Worm (Caenorhabditis elegans) whole organism, young adult: ENCODE data around the gene F40G9.5.

ENCODE experiments used
- B0035.1 ChIP-seq: sonication (generic microtip); optimal IDR thresholded peaks from 2 replicates; lab custom pipeline; 2016; ENCODE audit warnings: missing genetic modification characterization, mild to moderate bottlenecking, missing compliant biosample characterization, missing genotype, missing genetic modification reagents
- B0336.3 ChIP-seq: fragments of 200-800 bp; sonication (Bioruptor generic); IDR thresholded peaks from 2 replicates; pipeline ENCODE4 v1.3.6; 2022; ENCODE audit warnings: missing genetic modification characterization, missing compliant biosample characterization
- C17E4.6 ChIP-seq: fragments of 200-800 bp; sonication (Bioruptor generic); IDR thresholded peaks from 2 replicates; pipeline ENCODE4 v1.3.6; 2022; ENCODE audit warnings: missing genetic modification reagents, missing genetic modification characterization, missing compliant biosample characterization
- D2030.7 ChIP-seq: fragments of 200-800 bp; sonication (Bioruptor generic); IDR thresholded peaks from 2 replicates; pipeline ENCODE4 v1.3.6; 2022; ENCODE audit warnings: missing genetic modification reagents, missing genetic modification characterization, missing compliant biosample characterization
- F10E7.11 ChIP-seq: sonication (generic microtip); optimal IDR thresholded peaks from 2 replicates; lab custom pipeline; 2017; ENCODE audit warnings: mild to moderate bottlenecking, missing genetic modification characterization, moderate library complexity, missing compliant biosample characterization
- F22D6.2 ChIP-seq: sonication (generic microtip); optimal IDR thresholded peaks from 2 replicates; lab custom pipeline; 2016; ENCODE audit warnings: mild to moderate bottlenecking, missing genetic modification characterization, missing compliant biosample characterization
- F23B12.7 ChIP-seq: sonication (generic microtip); optimal IDR thresholded peaks from 2 replicates; lab custom pipeline; 2017; ENCODE audit warnings: missing genetic modification characterization, mild to moderate bottlenecking, missing compliant biosample characterization, antibody characterized with exemption, moderate library complexity; ENCODE audit not compliant: insufficient read depth
- F33H1.4 ChIP-seq: fragments of 200-800 bp; sonication (Bioruptor generic); IDR thresholded peaks from 2 replicates; pipeline ENCODE4 v1.3.6; 2022; ENCODE audit warnings: missing genetic modification reagents, missing genetic modification characterization, missing compliant biosample characterization
- F55B11.4 ChIP-seq: sonication (generic microtip); optimal IDR thresholded peaks from 2 replicates; lab custom pipeline; 2016; ENCODE audit warnings: missing compliant biosample characterization, missing genetic modification characterization, borderline replicate concordance; ENCODE audit not compliant: insufficient read depth
- T07F8.4 ChIP-seq: sonication (generic microtip); optimal IDR thresholded peaks from 2 replicates; lab custom pipeline; 2016; ENCODE audit warnings: mild to moderate bottlenecking, missing genetic modification characterization, moderate library complexity, missing compliant biosample characterization
- Y53F4B.3 ChIP-seq: fragments of 200-800 bp; sonication (Bioruptor generic); IDR thresholded peaks from 2 replicates; pipeline ENCODE4 v1.3.6; 2022; ENCODE audit warnings: missing genetic modification reagents, missing genetic modification characterization, missing compliant biosample characterization
- ZK185.1 ChIP-seq: sonication (generic microtip); optimal IDR thresholded peaks from 2 replicates; lab custom pipeline; 2016; ENCODE audit warnings: mild to moderate bottlenecking, missing genetic modification characterization, missing compliant biosample characterization; ENCODE audit not compliant: poor library complexity, severe bottlenecking
- akir-1 ChIP-seq: fragments of 200-800 bp; sonication (Bioruptor generic); optimal IDR thresholded peaks from 2 replicates; lab custom pipeline; 2018; ENCODE audit warnings: mild to moderate bottlenecking, missing genetic modification characterization, moderate library complexity, missing compliant biosample characterization
- ccch-3 ChIP-seq: fragments of 200-800 bp; sonication (Bioruptor generic); optimal IDR thresholded peaks from 2 replicates; lab custom pipeline; 2018; ENCODE audit warnings: mild to moderate bottlenecking, missing genetic modification characterization, missing compliant biosample characterization
- cebp-1 ChIP-seq, 2 experiments: fragments of 200-800 bp in 1 of 2; sonication (Bioruptor generic) in 1 of 2; sonication (generic microtip) in 1 of 2; IDR thresholded peaks in 1 of 2; optimal IDR thresholded peaks in 1 of 2; 2 replicates each; pipeline versions ENCODE4 v1.3.6 to Lab custom; 2017 to 2022; ENCODE audit warnings: missing compliant biosample characterization in 2 of 2, missing genetic modification characterization in 2 of 2, mild to moderate bottlenecking in 1 of 2, missing genetic modification reagents in 1 of 2, moderate library complexity in 1 of 2
- ceh-100 ChIP-seq: fragments of 200-800 bp; sonication (Bioruptor generic); IDR thresholded peaks from 2 replicates; pipeline ENCODE4 v1.3.6; 2022; ENCODE audit warnings: missing genetic modification reagents, missing genetic modification characterization, missing compliant biosample characterization
- ceh-79 ChIP-seq: sonication (generic microtip); optimal IDR thresholded peaks from 2 replicates; lab custom pipeline; 2017; ENCODE audit warnings: mild to moderate bottlenecking, missing genetic modification characterization, missing compliant biosample characterization
- dox-1 ChIP-seq: fragments of 200-800 bp; sonication (Bioruptor generic); IDR thresholded peaks from 2 replicates; pipeline ENCODE4 v1.3.6; 2022; ENCODE audit warnings: missing genetic modification reagents, missing genetic modification characterization, missing compliant biosample characterization
- egl-18 ChIP-seq: fragments of 200-800 bp; sonication (Bioruptor generic); IDR thresholded peaks from 2 replicates; pipeline ENCODE4 v1.3.6; 2022; ENCODE audit warnings: missing genetic modification reagents, missing genetic modification characterization, missing compliant biosample characterization
- egl-44 ChIP-seq: fragments of 200-800 bp; sonication (Bioruptor generic); IDR thresholded peaks from 2 replicates; pipeline ENCODE4 v1.3.6; 2022; ENCODE audit warnings: missing genetic modification reagents, missing genetic modification characterization, missing compliant biosample characterization
- egrh-3 ChIP-seq: fragments of 200-800 bp; sonication (Bioruptor generic); IDR thresholded peaks from 2 replicates; pipeline ENCODE4 v1.3.6; 2022; ENCODE audit warnings: missing genetic modification reagents, missing genetic modification characterization, missing compliant biosample characterization
- ets-4 ChIP-seq: fragments of 200-800 bp; sonication (Bioruptor generic); optimal IDR thresholded peaks from 2 replicates; lab custom pipeline; 2018; ENCODE audit warnings: mild to moderate bottlenecking, missing genetic modification characterization, missing compliant biosample characterization
- gei-17 ChIP-seq: fragments of 200-800 bp; sonication (Bioruptor generic); optimal IDR thresholded peaks from 2 replicates; lab custom pipeline; 2018; ENCODE audit warnings: mild to moderate bottlenecking, missing genetic modification characterization, missing compliant biosample characterization
- hlh-12 ChIP-seq: sonication (generic microtip); optimal IDR thresholded peaks from 2 replicates; lab custom pipeline; 2016; ENCODE audit warnings: missing genetic modification characterization, missing compliant biosample characterization
- hmg-1.2 ChIP-seq: fragments of 200-800 bp; sonication (Bioruptor generic); IDR thresholded peaks from 2 replicates; pipeline ENCODE4 v1.3.6; 2022; ENCODE audit warnings: missing genetic modification reagents, missing genetic modification characterization, missing compliant biosample characterization
- let-526 ChIP-seq: fragments of 200-800 bp; sonication (Bioruptor generic); IDR thresholded peaks from 2 replicates; pipeline ENCODE4 v1.3.6; 2022; ENCODE audit warnings: missing genetic modification reagents, missing genetic modification characterization, missing compliant biosample characterization
- lsy-27 ChIP-seq: sonication (generic microtip); optimal IDR thresholded peaks from 2 replicates; lab custom pipeline; 2017; ENCODE audit warnings: missing genetic modification characterization, mild to moderate bottlenecking, missing compliant biosample characterization, antibody characterized with exemption, missing genotype, borderline replicate concordance; ENCODE audit not compliant: insufficient read depth
- madf-10 ChIP-seq: sonication (generic microtip); optimal IDR thresholded peaks from 2 replicates; lab custom pipeline; 2016; ENCODE audit warnings: mild to moderate bottlenecking, missing genetic modification characterization, missing compliant biosample characterization
- madf-3 ChIP-seq: fragments of 200-800 bp; sonication (Bioruptor generic); IDR thresholded peaks from 2 replicates; pipeline ENCODE4 v1.3.6; 2022; ENCODE audit warnings: missing genetic modification reagents, missing genetic modification characterization, missing compliant biosample characterization
- madf-8 ChIP-seq: fragments of 200-800 bp; sonication (Bioruptor generic); conservative IDR thresholded peaks from 2 replicates; pipeline ENCODE4 v1.3.6; 2022; ENCODE audit warnings: missing genetic modification reagents, missing genetic modification characterization, missing compliant biosample characterization
- mes-4 ChIP-seq: sonication (generic microtip); optimal IDR thresholded peaks from 2 replicates; lab custom pipeline; 2016; ENCODE audit warnings: missing genotype, missing genetic modification characterization, missing compliant biosample characterization
- nfyb-1 ChIP-seq: fragments of 200-800 bp; sonication (Bioruptor generic); IDR thresholded peaks from 2 replicates; pipeline ENCODE4 v1.3.6; 2022; ENCODE audit warnings: missing genetic modification reagents, missing genetic modification characterization, missing compliant biosample characterization
- nhr-179 ChIP-seq: sonication (generic microtip); optimal IDR thresholded peaks from 2 replicates; lab custom pipeline; 2016; ENCODE audit warnings: mild to moderate bottlenecking, missing genetic modification characterization, missing compliant biosample characterization
- pbrm-1 ChIP-seq: fragments of 200-800 bp; sonication (Bioruptor generic); IDR thresholded peaks from 2 replicates; pipeline ENCODE4 v1.3.6; 2022; ENCODE audit warnings: missing genetic modification reagents, missing genetic modification characterization, missing compliant biosample characterization
- snpc-1.3 ChIP-seq: sonication (generic microtip); optimal IDR thresholded peaks from 2 replicates; lab custom pipeline; 2017; ENCODE audit warnings: missing genetic modification characterization, mild to moderate bottlenecking, missing compliant biosample characterization, antibody characterized with exemption, moderate library complexity, missing genotype, missing genetic modification reagents; ENCODE audit not compliant: insufficient read depth
- tlf-1 ChIP-seq: fragments of 200-800 bp; sonication (Bioruptor generic); optimal IDR thresholded peaks from 2 replicates; lab custom pipeline; 2018; ENCODE audit warnings: mild to moderate bottlenecking, missing genetic modification characterization, missing compliant biosample characterization
- unc-62 ChIP-seq: fragments of 150-350 bp; optimal IDR thresholded peaks from 2 replicates; lab custom pipeline; 2014; ENCODE audit warnings: missing biosample characterization, missing genetic modification reagents, missing genetic modification characterization
- zfh-2 ChIP-seq: fragments of 200-800 bp; sonication (Bioruptor generic); conservative IDR thresholded peaks from 2 replicates; pipeline ENCODE4 v1.3.6; 2022; ENCODE audit warnings: missing genetic modification reagents, missing genetic modification characterization, missing compliant biosample characterization
- ztf-26 ChIP-seq: sonication (generic microtip); optimal IDR thresholded peaks from 2 replicates; lab custom pipeline; 2017; ENCODE audit warnings: missing genetic modification characterization, missing compliant biosample characterization
- ztf-3 ChIP-seq: fragments of 200-800 bp; sonication (Bioruptor generic); optimal IDR thresholded peaks from 2 replicates; lab custom pipeline; 2018; ENCODE audit warnings: mild to moderate bottlenecking, missing genetic modification characterization, missing compliant biosample characterization

Gene F40G9.5

ce11 chrIII:173501-173900 lies 7.6 kb upstream of the F40G9.5 start, which contains the start of gene F40G9.19:
F40G9.19 (plus strand) TSS chrIII:173801.
- no peak for TF ChIP-seq B0336.3 (GFP tag; lab: Robert Waterston, UW)
- no peak for TF ChIP-seq F55B11.4 (tag; lab: Kevin White, UChicago)
- TF ChIP-seq C17E4.6 (GFP tag; lab: Robert Waterston, UW): no peak
- no peak for TF ChIP-seq let-526 (GFP tag; lab: Robert Waterston, UW)
- TF ChIP-seq dox-1 (GFP tag; lab: Robert Waterston, UW): no peak
- no peak for TF ChIP-seq nfyb-1
- no peak for TF ChIP-seq T07F8.4 (tag; lab: Kevin White, UChicago)
- TF ChIP-seq ets-4 (GFP tag; lab: Kevin White, UChicago): no peak
- no peak for TF ChIP-seq madf-3 (GFP tag; lab: Robert Waterston, UW)
- TF ChIP-seq madf-10: no peak
- no peak for TF ChIP-seq ZK185.1 (tag; lab: Kevin White, UChicago)
- TF ChIP-seq ztf-3: no peak
- no peak for TF ChIP-seq nhr-179
- TF ChIP-seq pbrm-1 (GFP tag; lab: Robert Waterston, UW): no peak
- TF ChIP-seq D2030.7 (GFP tag; lab: Robert Waterston, UW): no peak

ce11 chrIII:175733-176132 lies 5.3 kb upstream of the F40G9.5 start, which contains the start of gene clec-148:
clec-148 (minus strand) TSS chrIII:175833.
- TF ChIP-seq lsy-27 (tag; lab: Kevin White, UChicago) (no peak), zfh-2 (GFP tag; lab: Robert Waterston, UW) (no peak), egl-44 (GFP tag; lab: Robert Waterston, UW) (no peak), Y53F4B.3 (GFP tag; lab: Robert Waterston, UW) (no peak), pbrm-1 (GFP tag; lab: Robert Waterston, UW) (no peak), F22D6.2 (no peak), egrh-3 (no peak), F33H1.4 (GFP tag; lab: Robert Waterston, UW) (no peak), hmg-1.2 (GFP tag; lab: Robert Waterston, UW) (no peak), F23B12.7 (tag; lab: Kevin White, UChicago) (no peak), ceh-100 (GFP tag; lab: Robert Waterston, UW) (no peak), gei-17 (GFP tag; lab: Kevin White, UChicago) (no peak), akir-1 (GFP tag; lab: Kevin White, UChicago) (no peak), B0035.1 (no peak), cebp-1 (GFP tag; IDR thresholded peaks at IDR 0.05; lab: Robert Waterston, UW) (no peak), cebp-1 (tag; optimal IDR thresholded peaks at IDR 0.05; lab: Kevin White, UChicago) (no peak)
- TF ChIP-seq, all 124 proteins: peak for 0

ce11 chrIII:177715-178114 lies 3.3 kb upstream of the F40G9.5 start, which contains the start of gene F40G9.14:
F40G9.14 (minus strand) TSS chrIII:177815.
- TF ChIP-seq akir-1 (GFP tag; lab: Kevin White, UChicago): no peak
- no peak for TF ChIP-seq ztf-26 (tag; lab: Kevin White, UChicago)
- no peak for TF ChIP-seq snpc-1.3 (tag; lab: Kevin White, UChicago)
- no peak for TF ChIP-seq unc-62 (GFP tag; lab: Kevin White, UChicago)
- TF ChIP-seq D2030.7 (GFP tag; lab: Robert Waterston, UW): no peak
- no peak for TF ChIP-seq egl-44 (GFP tag; lab: Robert Waterston, UW)
- no peak for TF ChIP-seq ccch-3 (GFP tag; lab: Kevin White, UChicago)
- no peak for TF ChIP-seq ceh-79 (tag; lab: Kevin White, UChicago)
- no peak for TF ChIP-seq hlh-12 (tag; lab: Kevin White, UChicago)
- no peak for TF ChIP-seq B0035.1
- TF ChIP-seq mes-4: no peak
- TF ChIP-seq egl-18: no peak
- no peak for TF ChIP-seq tlf-1 (GFP tag; lab: Kevin White, UChicago)
- TF ChIP-seq madf-8: no peak
- TF ChIP-seq hmg-1.2 (GFP tag; lab: Robert Waterston, UW): no peak
- TF ChIP-seq F10E7.11 (tag; lab: Kevin White, UChicago): no peak
- TF ChIP-seq, all 124 proteins: peak for 0
